Worm (Caenorhabditis elegans) whole organism, L4/young adult: ENCODE data around the gene F44D12.8.

ENCODE experiments used
- W03F9.2 ChIP-seq: fragments of 150-350 bp; optimal IDR thresholded peaks from 2 replicates; lab custom pipeline; 2014; ENCODE audit warnings: missing biosample characterization, missing genetic modification characterization
- him-1 ChIP-seq: sonication (generic microtip); optimal IDR thresholded peaks from 2 replicates; lab custom pipeline; 2016; ENCODE audit warnings: missing genotype, missing genetic modification reagents, missing genetic modification characterization, missing compliant biosample characterization

ce11 chrIV:10068266-10068665 lies 45.2 kb downstream of the F44D12.8 start:
- TF ChIP-seq W03F9.2 (tag; lab: Kevin White, UChicago) (no peak), him-1 (tag; lab: Kevin White, UChicago) (no peak)
